Fruit fly (Drosophila melanogaster) whole organism, prepupa: ENCODE measurements around the gene CG18223.

Experiments used
- CG6808 ChIP-seq: fragments of 200-800 bp; sonication (Bioruptor generic); optimal IDR thresholded peaks from 3 replicates; lab custom pipeline; 2017; ENCODE audit warnings: missing biosample characterization, missing genetic modification characterization, mild to moderate bottlenecking, moderate library complexity, missing genetic modification reagents
- CG9139 ChIP-seq: fragments of 200-800 bp; sonication (Bioruptor generic); optimal IDR thresholded peaks from 3 replicates; lab custom pipeline; 2017; ENCODE audit warnings: missing biosample characterization, mild to moderate bottlenecking, missing genetic modification characterization
- Eip78C ChIP-seq: fragments of 200-800 bp; sonication (Bioruptor generic); peaks from one replicate; lab custom pipeline; 2016; ENCODE audit warnings: missing biosample characterization, missing genetic modification characterization
- OdsH ChIP-seq: fragments of 200-800 bp; sonication (Bioruptor generic); optimal IDR thresholded peaks from 3 replicates; lab custom pipeline; 2016; ENCODE audit warnings: missing biosample characterization, missing genetic modification characterization
- Sox15 ChIP-seq: fragments of 200-800 bp; sonication (Bioruptor generic); optimal IDR thresholded peaks from 3 replicates; lab custom pipeline; 2016; ENCODE audit warnings: missing biosample characterization, missing genetic modification characterization
- spab ChIP-seq: fragments of 200-800 bp; sonication (Bioruptor generic); optimal IDR thresholded peaks from 2 replicates; lab custom pipeline; 2017; ENCODE audit warnings: missing biosample characterization, mild to moderate bottlenecking, missing genetic modification characterization, missing genetic modification reagents

dm6 chr3L:18872440-18872839, 47.7 kb downstream of the CG18223 start, which contains the start of the genes Rad9 and Uggt:
- TF ChIP-seq Eip78C (GFP tag; lab: Kevin White, UChicago): no peak
- TF ChIP-seq CG6808 (GFP tag; lab: Kevin White, UChicago): no peak
- TF ChIP-seq OdsH (GFP tag; lab: Kevin White, UChicago): no peak
- no peak for TF ChIP-seq CG9139 (GFP tag; lab: Kevin White, UChicago)
- TF ChIP-seq spab (GFP tag; lab: Kevin White, UChicago): no peak
- no peak for TF ChIP-seq Sox15
